Worm (Caenorhabditis elegans) whole organism, L4 larva: ENCODE data around the gene ZK673.1.

Experiments
- F10B5.3 ChIP-seq: sonication (generic microtip); optimal IDR thresholded peaks from 2 replicates; lab custom pipeline; 2016; ENCODE audit warnings: mild to moderate bottlenecking, missing genetic modification characterization, missing compliant biosample characterization
- T20F7.1 ChIP-seq: fragments of 200-800 bp; sonication (Bioruptor generic); optimal IDR thresholded peaks from 2 replicates; lab custom pipeline; 2018; ENCODE audit warnings: mild to moderate bottlenecking, missing genetic modification characterization, missing compliant biosample characterization
- T26A8.4 ChIP-seq: fragments of 200-800 bp; sonication (Bioruptor generic); IDR thresholded peaks from 2 replicates; pipeline ENCODE4 v1.3.6; 2022; ENCODE audit warnings: missing genetic modification characterization, missing compliant biosample characterization
- aha-1 ChIP-seq: fragments of 150-350 bp; peaks from one replicate; lab custom pipeline; 2014; ENCODE audit warnings: missing biosample characterization, missing genetic modification characterization
- ama-1 ChIP-seq: fragments of 150-350 bp; optimal IDR thresholded peaks from 2 replicates; lab custom pipeline; 2014; ENCODE audit warnings: inconsistent platforms, mixed read lengths
- attf-4 ChIP-seq: sonication (generic microtip); optimal IDR thresholded peaks from 3 replicates; lab custom pipeline; 2017; ENCODE audit warnings: missing biosample characterization, missing genetic modification characterization
- ceh-20 ChIP-seq: fragments of 200-800 bp; sonication (Bioruptor generic); IDR thresholded peaks from 2 replicates; pipeline ENCODE4 v1.3.6; 2022; ENCODE audit warnings: missing genetic modification reagents, missing genetic modification characterization, missing compliant biosample characterization
- cey-2 ChIP-seq: sonication (generic microtip); optimal IDR thresholded peaks from 3 replicates; lab custom pipeline; 2017; ENCODE audit warnings: missing genetic modification characterization, mild to moderate bottlenecking, missing compliant biosample characterization, antibody characterized with exemption, borderline replicate concordance; ENCODE audit not compliant: insufficient read depth
- ctbp-1 ChIP-seq: fragments of 200-800 bp; sonication (Bioruptor generic); IDR thresholded peaks from 2 replicates; pipeline ENCODE4 v1.3.6; 2022; ENCODE audit warnings: missing genetic modification reagents, missing genetic modification characterization, missing compliant biosample characterization
- daf-16 ChIP-seq, 3 experiments: sonication (generic microtip); optimal IDR thresholded peaks; 2 replicates each; lab custom pipeline; 2016 to 2017; ENCODE audit warnings: missing genetic modification characterization in 3 of 3, missing genetic modification reagents in 3 of 3, mild to moderate bottlenecking in 2 of 3, missing compliant biosample characterization in 2 of 3, missing biosample characterization in 1 of 3, moderate library complexity in 1 of 3
- dmd-6 ChIP-seq: fragments of 200-800 bp; sonication (Bioruptor generic); IDR thresholded peaks from 2 replicates; pipeline ENCODE4 v1.3.6; 2022; ENCODE audit warnings: missing genetic modification reagents, missing genetic modification characterization, missing compliant biosample characterization
- dmd-8 ChIP-seq: fragments of 200-800 bp; sonication (Bioruptor generic); IDR thresholded peaks from 2 replicates; pipeline ENCODE4 v1.3.6; 2022; ENCODE audit warnings: missing genetic modification characterization, missing compliant biosample characterization
- dmd-9 ChIP-seq: fragments of 200-800 bp; sonication (Bioruptor generic); IDR thresholded peaks from 2 replicates; pipeline ENCODE4 v1.3.6; 2022; ENCODE audit warnings: missing genetic modification reagents, missing genetic modification characterization, missing compliant biosample characterization
- dve-1 ChIP-seq: sonication (generic microtip); optimal IDR thresholded peaks from 2 replicates; lab custom pipeline; 2017; ENCODE audit warnings: antibody characterized with exemption, mild to moderate bottlenecking, missing genetic modification characterization, missing compliant biosample characterization; ENCODE audit not compliant: insufficient read depth
- egl-43 ChIP-seq: fragments of 200-800 bp; sonication (Bioruptor generic); IDR thresholded peaks from 2 replicates; pipeline ENCODE4 v1.3.6; 2022; ENCODE audit warnings: missing genetic modification reagents, missing genetic modification characterization, missing compliant biosample characterization
- gei-8 ChIP-seq: fragments of 200-800 bp; sonication (Bioruptor generic); optimal IDR thresholded peaks from 2 replicates; lab custom pipeline; 2018; ENCODE audit warnings: mild to moderate bottlenecking, missing genetic modification characterization, missing compliant biosample characterization
- hlh-11 ChIP-seq: fragments of 200-800 bp; sonication (Bioruptor generic); optimal IDR thresholded peaks from 2 replicates; lab custom pipeline; 2018; ENCODE audit warnings: mild to moderate bottlenecking, missing genetic modification characterization, missing compliant biosample characterization
- hlh-30 ChIP-seq: sonication (generic microtip); optimal IDR thresholded peaks from 2 replicates; lab custom pipeline; 2017; ENCODE audit warnings: antibody characterized with exemption, mild to moderate bottlenecking, missing genetic modification characterization, missing compliant biosample characterization; ENCODE audit not compliant: insufficient read depth
- lin-1 ChIP-seq: fragments of 200-800 bp; sonication (Bioruptor generic); IDR thresholded peaks from 2 replicates; pipeline ENCODE4 v1.3.6; 2022; ENCODE audit warnings: missing genetic modification reagents, missing genetic modification characterization, missing compliant biosample characterization
- lsy-2 ChIP-seq, 2 experiments: fragments of 150-350 bp in 1 of 2; sonication (generic microtip) in 1 of 2; optimal IDR thresholded peaks; 2 replicates each; lab custom pipeline; 2014 to 2017; ENCODE audit warnings: missing biosample characterization in 2 of 2, missing genetic modification characterization in 2 of 2
- madf-5 ChIP-seq, 2 experiments: fragments of 200-800 bp; sonication (Bioruptor generic); IDR thresholded peaks; 2 replicates each; pipeline ENCODE4 v1.3.6; 2022; ENCODE audit warnings: missing compliant biosample characterization in 2 of 2, missing genetic modification characterization in 2 of 2
- mdl-1 ChIP-seq, 2 experiments: fragments of 150-350 bp in 1 of 2; sonication (generic microtip) in 1 of 2; optimal IDR thresholded peaks; 2 replicates each; lab custom pipeline; 2014 to 2017; ENCODE audit warnings: missing biosample characterization in 2 of 2, missing genetic modification characterization in 2 of 2
- mdt-29 ChIP-seq: fragments of 200-800 bp; sonication (Bioruptor generic); IDR thresholded peaks from 2 replicates; pipeline ENCODE4 v1.3.6; 2022; ENCODE audit warnings: missing genetic modification reagents, missing genetic modification characterization, missing compliant biosample characterization
- mep-1 ChIP-seq: fragments of 150-350 bp; sonication (generic microtip); optimal IDR thresholded peaks from 3 replicates; lab custom pipeline; 2014; ENCODE audit warnings: missing biosample characterization, missing genetic modification characterization
- mes-2 ChIP-seq: sonication (generic microtip); optimal IDR thresholded peaks from 2 replicates; lab custom pipeline; 2016; ENCODE audit warnings: missing genotype, mild to moderate bottlenecking, missing genetic modification characterization, missing compliant biosample characterization; ENCODE audit not compliant: poor library complexity, severe bottlenecking
- mxl-2 ChIP-seq: fragments of 200-800 bp; sonication (Bioruptor generic); conservative IDR thresholded peaks from 2 replicates; pipeline ENCODE4 v1.3.6; 2022; ENCODE audit warnings: missing genetic modification reagents, missing genetic modification characterization, missing compliant biosample characterization
- mxl-3 ChIP-seq: fragments of 200-800 bp; sonication (Bioruptor generic); optimal IDR thresholded peaks from 2 replicates; lab custom pipeline; 2018; ENCODE audit warnings: mild to moderate bottlenecking, missing genetic modification characterization, missing compliant biosample characterization
- nhr-10 ChIP-seq: fragments of 150-350 bp; optimal IDR thresholded peaks from 2 replicates; lab custom pipeline; 2014; ENCODE audit warnings: missing biosample characterization, missing genetic modification characterization
- nhr-11 ChIP-seq: fragments of 150-350 bp; optimal IDR thresholded peaks from 2 replicates; lab custom pipeline; 2014; ENCODE audit warnings: missing biosample characterization, missing genetic modification characterization
- nhr-28 ChIP-seq: fragments of 150-350 bp; optimal IDR thresholded peaks from 2 replicates; lab custom pipeline; 2014; ENCODE audit warnings: missing biosample characterization, missing genetic modification characterization
- nhr-41 ChIP-seq: fragments of 200-800 bp; sonication (Bioruptor generic); IDR thresholded peaks from 2 replicates; pipeline ENCODE4 v1.3.6; 2022; ENCODE audit warnings: missing genetic modification reagents, missing genetic modification characterization, missing compliant biosample characterization
- nhr-76 ChIP-seq: fragments of 150-350 bp; optimal IDR thresholded peaks from 2 replicates; lab custom pipeline; 2014; ENCODE audit warnings: missing biosample characterization, missing genetic modification characterization
- nhr-77 ChIP-seq: fragments of 150-350 bp; optimal IDR thresholded peaks from 2 replicates; lab custom pipeline; 2014; ENCODE audit warnings: missing biosample characterization, missing genetic modification characterization
- pha-4 ChIP-seq, 2 experiments: fragments of 150-350 bp in 1 of 2; fragments of 200-800 bp in 1 of 2; sonication (Bioruptor generic) in 1 of 2; IDR thresholded peaks in 1 of 2; optimal IDR thresholded peaks in 1 of 2; 2 replicates each; pipeline versions ENCODE4 v1.3.6 to Lab custom; 2014 to 2022; ENCODE audit warnings: missing genetic modification characterization in 2 of 2, missing genetic modification reagents in 2 of 2, missing biosample characterization in 1 of 2, missing compliant biosample characterization in 1 of 2
- php-3 ChIP-seq: fragments of 200-800 bp; sonication (Bioruptor generic); IDR thresholded peaks from 2 replicates; pipeline ENCODE4 v1.3.6; 2022; ENCODE audit warnings: missing genetic modification reagents, missing genetic modification characterization, missing compliant biosample characterization
- pqm-1 ChIP-seq: sonication (generic microtip); optimal IDR thresholded peaks from 2 replicates; lab custom pipeline; 2017; ENCODE audit warnings: missing biosample characterization, missing genetic modification characterization
- set-16 ChIP-seq: fragments of 200-800 bp; sonication (Bioruptor generic); IDR thresholded peaks from 2 replicates; pipeline ENCODE4 v1.3.6; 2022; ENCODE audit warnings: missing genetic modification reagents, missing genetic modification characterization, missing compliant biosample characterization
- spr-3 ChIP-seq: fragments of 200-800 bp; sonication (Bioruptor generic); optimal IDR thresholded peaks from 2 replicates; lab custom pipeline; 2018; ENCODE audit warnings: mild to moderate bottlenecking, missing genetic modification characterization, missing compliant biosample characterization
- tra-1 ChIP-seq: fragments of 200-800 bp; sonication (Bioruptor generic); IDR thresholded peaks from 2 replicates; pipeline ENCODE4 v1.3.6; 2022; ENCODE audit warnings: missing genetic modification reagents, missing genetic modification characterization, missing compliant biosample characterization
- unc-62 ChIP-seq, 3 experiments: fragments of 150-350 bp in 1 of 3; sonication (generic microtip); optimal IDR thresholded peaks in 2 of 3; peaks in 1 of 3; 1 replicate in 1 of 3; 2 replicates in 2 of 3; lab custom pipeline; 2014 to 2017; ENCODE audit warnings: missing biosample characterization in 3 of 3, missing genetic modification characterization in 3 of 3, missing genetic modification reagents in 3 of 3, missing genotype in 1 of 3
- vab-7 ChIP-seq: fragments of 200-800 bp; sonication (Bioruptor generic); IDR thresholded peaks from 2 replicates; pipeline ENCODE4 v1.3.6; 2022; ENCODE audit warnings: missing genetic modification reagents, missing genetic modification characterization, missing compliant biosample characterization
- zip-11 ChIP-seq: fragments of 200-800 bp; sonication (Bioruptor generic); IDR thresholded peaks from 2 replicates; pipeline ENCODE4 v1.3.6; 2022; ENCODE audit warnings: missing genetic modification characterization, missing compliant biosample characterization

ZK673.1 gene

ce11 chrII:10446814-10447213, 3.9 kb downstream of the ZK673.1 start (continued):
- TF ChIP-seq vab-7 (GFP tag; lab: Robert Waterston, UW) (no peak), hlh-11 (tag; lab: Kevin White, UChicago) (no peak), madf-5 (GFP tag; IDR thresholded peaks at IDR 0.05; lab: Robert Waterston, UW) (0 out of 4 replicates have a peak, but pooled peaks of 1 of the 2 experiments have one; percentile 11), mdt-29 (GFP tag; lab: Robert Waterston, UW) (no peak)

ce11 chrII:10447348-10448316, 4.7 kb downstream of the ZK673.1 start, which contains the start of gene ZK673.2:
Gene ZK673.2 (plus strand): TSS chrII:10448266.
- peak; percentile 49 for TF ChIP-seq cey-2
- TF ChIP-seq lsy-2 (tag; optimal IDR thresholded peaks at IDR 0.05; lab: Kevin White, UChicago): peak in 1 of 2 experiments; percentile 28
- peak; percentile 85 for TF ChIP-seq mxl-3
- peak in 1 of 2 experiments; percentile 99 for TF ChIP-seq unc-62 (GFP tag; optimal IDR thresholded peaks at IDR 0.05 in 1 of 2; lab: Kevin White, UChicago)
- no peak for TF ChIP-seq unc-62 (tag; optimal IDR thresholded peaks at IDR 0.05; lab: Kevin White, UChicago)
- TF ChIP-seq aha-1 (tag; lab: Kevin White, UChicago): peak; percentile 29
- no peak for TF ChIP-seq ctbp-1 (GFP tag; lab: Robert Waterston, UW)
- TF ChIP-seq ama-1 (lab: Kevin White, UChicago): peak; percentile 31
- peak; percentile 10; the same call in 1 of the 2 replicates for TF ChIP-seq T26A8.4 (GFP tag; lab: Robert Waterston, UW)
- TF ChIP-seq egl-43 (GFP tag; lab: Robert Waterston, UW): peak; percentile 32; the same call in 1 of the 2 replicates
- TF ChIP-seq tra-1 (GFP tag; lab: Robert Waterston, UW): peak; percentile 67
- peak; percentile 6; the same call in 1 of the 2 replicates for TF ChIP-seq pha-4 (GFP tag; IDR thresholded peaks at IDR 0.05; lab: Robert Waterston, UW)
- TF ChIP-seq pha-4 (tag; optimal IDR thresholded peaks at IDR 0.05; lab: Kevin White, UChicago): no peak
- peak in 1 of 2 experiments; percentile 28 for TF ChIP-seq daf-16 (GFP tag; optimal IDR thresholded peaks at IDR 0.05; lab: Kevin White, UChicago)
- TF ChIP-seq daf-16 (tag; optimal IDR thresholded peaks at IDR 0.05; lab: Kevin White, UChicago): peak; percentile 61
- TF ChIP-seq T20F7.1 (GFP tag; lab: Kevin White, UChicago): peak; percentile 58
- TF ChIP-seq nhr-28 (tag; lab: Kevin White, UChicago): peak; percentile 70
- no peak for TF ChIP-seq dmd-9
- TF ChIP-seq nhr-77: peak; percentile 26
- TF ChIP-seq zip-11 (GFP tag; lab: Robert Waterston, UW): no peak
- TF ChIP-seq php-3 (GFP tag; lab: Robert Waterston, UW): peak; percentile 68; the same call in 1 of the 2 replicates
- no peak for TF ChIP-seq nhr-76 (tag; lab: Kevin White, UChicago)
- peak; percentile 43; the same call in 1 of the 2 replicates for TF ChIP-seq lin-1 (GFP tag; lab: Robert Waterston, UW)
- TF ChIP-seq dmd-8 (GFP tag; lab: Robert Waterston, UW): 0 out of 2 replicates have a peak, but pooled peaks have one; percentile 34
- TF ChIP-seq pqm-1 (tag; lab: Kevin White, UChicago): peak; percentile 46
- TF ChIP-seq nhr-11 (tag; lab: Kevin White, UChicago): peak; percentile 77
- TF ChIP-seq madf-5 (GFP tag; IDR thresholded peaks at IDR 0.05; lab: Robert Waterston, UW): no peak
- peak; percentile 83 for TF ChIP-seq hlh-30 (tag; lab: Kevin White, UChicago)
- peak; percentile 42 for TF ChIP-seq dve-1
- TF ChIP-seq mep-1 (tag; lab: Kevin White, UChicago): peak; percentile 11
- TF ChIP-seq mes-2 (tag; lab: Kevin White, UChicago): peak; percentile 42
- TF ChIP-seq hlh-11 (tag; lab: Kevin White, UChicago): peak; percentile 89
- peak; percentile 48 to 92 for TF ChIP-seq mdl-1 (tag; optimal IDR thresholded peaks at IDR 0.05; lab: Kevin White, UChicago)
- TF ChIP-seq mxl-2 (GFP tag; lab: Robert Waterston, UW): no peak
- no peak for TF ChIP-seq F10B5.3
- TF ChIP-seq dmd-6 (GFP tag; lab: Robert Waterston, UW): peak; percentile 94
- peak; percentile 57 for TF ChIP-seq gei-8 (GFP tag; lab: Kevin White, UChicago)
- no peak for TF ChIP-seq spr-3 (GFP tag; lab: Kevin White, UChicago)
- peak; percentile 27; the same call in 1 of the 2 replicates for TF ChIP-seq ceh-20
- peak; percentile 26; the same call in 1 of the 2 replicates for TF ChIP-seq mdt-29 (GFP tag; lab: Robert Waterston, UW)
- TF ChIP-seq nhr-10 (tag; lab: Kevin White, UChicago): peak; percentile 61
- TF ChIP-seq nhr-41 (GFP tag; lab: Robert Waterston, UW): peak; percentile 25; the same call in 1 of the 2 replicates
- no peak for TF ChIP-seq attf-4 (tag; lab: Kevin White, UChicago)
- no peak for TF ChIP-seq set-16 (GFP tag; lab: Robert Waterston, UW)
